Fruit fly (Drosophila melanogaster) whole organism, embryonic: ENCODE results near the gene CG15922.

Source experiments
- Adf1 ChIP-seq: fragments of 200-800 bp; sonication (Bioruptor generic); IDR thresholded peaks from 2 replicates; pipeline ENCODE4 v1.3.6; 2022; ENCODE audit warnings: missing biosample characterization, missing genetic modification characterization
- Atf-2 ChIP-seq: fragments of 200-800 bp; sonication (Bioruptor generic); optimal IDR thresholded peaks from 2 replicates; lab custom pipeline; 2016; ENCODE audit warnings: missing biosample characterization, missing genetic modification characterization
- B-H1 ChIP-seq: fragments of 200-800 bp; sonication (Bioruptor generic); IDR thresholded peaks from 3 replicates; pipeline ENCODE4 v1.3.6; 2022; ENCODE audit warnings: missing biosample characterization, missing genetic modification characterization
- CG10462 ChIP-seq: fragments of 200-800 bp; sonication (Bioruptor generic); optimal IDR thresholded peaks from 2 replicates; lab custom pipeline; 2016; ENCODE audit warnings: missing biosample characterization, missing genetic modification characterization
- CG12744 ChIP-seq: fragments of 200-800 bp; sonication (Bioruptor generic); optimal IDR thresholded peaks from 2 replicates; lab custom pipeline; 2016; ENCODE audit warnings: missing biosample characterization, missing genetic modification characterization
- CG13296 ChIP-seq: fragments of 200-800 bp; sonication (Bioruptor generic); optimal IDR thresholded peaks from 3 replicates; lab custom pipeline; 2018; ENCODE audit warnings: missing biosample characterization, mild to moderate bottlenecking, missing genetic modification characterization
- CG13894 ChIP-seq: fragments of 200-800 bp; sonication (Bioruptor generic); optimal IDR thresholded peaks from 3 replicates; lab custom pipeline; 2018; ENCODE audit warnings: missing biosample characterization, mild to moderate bottlenecking, missing genetic modification characterization, moderate library complexity
- CG14441 ChIP-seq: fragments of 200-800 bp; sonication (Bioruptor generic); IDR thresholded peaks from 2 replicates; pipeline ENCODE4 v1.3.6; 2022; ENCODE audit warnings: missing biosample characterization, missing genetic modification characterization
- CG16813 ChIP-seq: fragments of 200-800 bp; sonication (Bioruptor generic); IDR thresholded peaks from 3 replicates; pipeline ENCODE4 v1.3.6; 2022; ENCODE audit warnings: missing biosample characterization, missing genetic modification characterization; ENCODE audit not compliant: partially characterized antibody
- CG17912 ChIP-seq: fragments of 200-800 bp; sonication (Bioruptor generic); optimal IDR thresholded peaks from 2 replicates; lab custom pipeline; 2018; ENCODE audit warnings: missing biosample characterization, mild to moderate bottlenecking, missing genetic modification characterization
- CG31224 ChIP-seq: fragments of 200-800 bp; sonication (Bioruptor generic); IDR thresholded peaks from 2 replicates; pipeline ENCODE4 v1.3.6; 2022; ENCODE audit warnings: missing biosample characterization, missing genetic modification characterization
- CG31441 ChIP-seq: fragments of 200-800 bp; sonication (Bioruptor generic); IDR thresholded peaks from 2 replicates; pipeline ENCODE4 v1.3.6; 2022; ENCODE audit warnings: missing biosample characterization, missing genetic modification characterization
- CG4424 ChIP-seq: fragments of 200-800 bp; sonication (Bioruptor generic); optimal IDR thresholded peaks from 3 replicates; lab custom pipeline; 2016; ENCODE audit warnings: missing biosample characterization, missing genetic modification characterization
- CG4820 ChIP-seq: fragments of 200-800 bp; sonication (Bioruptor generic); optimal IDR thresholded peaks from 3 replicates; lab custom pipeline; 2016; ENCODE audit warnings: missing biosample characterization, missing genetic modification characterization
- CG7745 ChIP-seq: fragments of 200-800 bp; sonication (Bioruptor generic); optimal IDR thresholded peaks from 2 replicates; lab custom pipeline; 2018; ENCODE audit warnings: missing biosample characterization, mild to moderate bottlenecking, missing genetic modification characterization, moderate library complexity
- Dad ChIP-seq: fragments of 200-800 bp; sonication (Bioruptor generic); optimal IDR thresholded peaks from 3 replicates; lab custom pipeline; 2016; ENCODE audit warnings: missing biosample characterization, missing genetic modification characterization
- Dek ChIP-seq: fragments of 200-800 bp; sonication (Bioruptor generic); optimal IDR thresholded peaks from 3 replicates; lab custom pipeline; 2019; ENCODE audit warnings: missing biosample characterization, mild to moderate bottlenecking, missing genetic modification characterization, moderate library complexity
- Dp ChIP-seq: fragments of 200-800 bp; sonication (Bioruptor generic); optimal IDR thresholded peaks from 2 replicates; lab custom pipeline; 2018; ENCODE audit warnings: missing biosample characterization, mild to moderate bottlenecking, missing genetic modification characterization, moderate library complexity
- Ets97D ChIP-seq: fragments of 200-800 bp; sonication (Bioruptor generic); optimal IDR thresholded peaks from 3 replicates; lab custom pipeline; 2016; ENCODE audit warnings: missing biosample characterization, missing genetic modification characterization
- Gug ChIP-seq: fragments of 200-800 bp; sonication (Bioruptor generic); IDR thresholded peaks from 4 replicates; pipeline ENCODE4 v1.3.6; 2022; ENCODE audit warnings: missing biosample characterization, missing genetic modification characterization
- Hr3 ChIP-seq: fragments of 200-800 bp; sonication (Bioruptor generic); optimal IDR thresholded peaks from 3 replicates; lab custom pipeline; 2016; ENCODE audit warnings: missing biosample characterization, missing genetic modification characterization
- Lim3 ChIP-seq: fragments of 200-800 bp; sonication (Bioruptor generic); IDR thresholded peaks from 2 replicates; pipeline ENCODE4 v1.3.6; 2022; ENCODE audit warnings: missing biosample characterization, missing genetic modification characterization
- Mes4 ChIP-seq: fragments of 200-800 bp; sonication (Bioruptor generic); optimal IDR thresholded peaks from 2 replicates; lab custom pipeline; 2016; ENCODE audit warnings: missing biosample characterization, missing genetic modification characterization
- Nf-YB ChIP-seq: fragments of 200-800 bp; sonication (Bioruptor generic); optimal IDR thresholded peaks from 3 replicates; lab custom pipeline; 2019; ENCODE audit warnings: missing biosample characterization, mild to moderate bottlenecking, missing genetic modification characterization, moderate library complexity
- Poxn ChIP-seq: fragments of 200-800 bp; sonication (Bioruptor generic); IDR thresholded peaks from 2 replicates; pipeline ENCODE4 v1.3.6; 2022; ENCODE audit warnings: missing biosample characterization, missing genetic modification characterization
- Ptx1 ChIP-seq: fragments of 200-800 bp; sonication (Bioruptor generic); IDR thresholded peaks from 2 replicates; pipeline ENCODE4 v1.3.6; 2022; ENCODE audit warnings: missing biosample characterization, missing genetic modification characterization
- Scr ChIP-seq: fragments of 200-800 bp; sonication (Bioruptor generic); IDR thresholded peaks from 2 replicates; pipeline ENCODE4 v1.3.6; 2022; ENCODE audit warnings: missing biosample characterization, missing genetic modification characterization; ENCODE audit not compliant: partially characterized antibody
- Side ChIP-seq: fragments of 200-800 bp; sonication (Bioruptor generic); optimal IDR thresholded peaks from 2 replicates; lab custom pipeline; 2016; ENCODE audit warnings: missing biosample characterization, missing genetic modification characterization
- Six4 ChIP-seq: fragments of 200-800 bp; sonication (Bioruptor generic); optimal IDR thresholded peaks from 2 replicates; lab custom pipeline; 2016; ENCODE audit warnings: missing biosample characterization, missing genetic modification characterization
- Sry-β ChIP-seq: fragments of 200-800 bp; sonication (Bioruptor generic); optimal IDR thresholded peaks from 2 replicates; lab custom pipeline; 2018; ENCODE audit warnings: missing biosample characterization, mild to moderate bottlenecking, missing genetic modification characterization, moderate library complexity
- ash1 ChIP-seq: fragments of 200-800 bp; sonication (Bioruptor generic); optimal IDR thresholded peaks from 2 replicates; lab custom pipeline; 2018; ENCODE audit warnings: missing biosample characterization, mild to moderate bottlenecking, missing genetic modification characterization
- cg ChIP-seq: fragments of 200-800 bp; sonication (Bioruptor generic); optimal IDR thresholded peaks from 3 replicates; lab custom pipeline; 2019; ENCODE audit warnings: missing biosample characterization, mild to moderate bottlenecking, missing genetic modification characterization, moderate library complexity
- chn ChIP-seq: fragments of 200-800 bp; sonication (Bioruptor generic); optimal IDR thresholded peaks from 2 replicates; lab custom pipeline; 2016; ENCODE audit warnings: missing biosample characterization, missing genetic modification characterization
- crc ChIP-seq: fragments of 200-800 bp; sonication (Bioruptor generic); optimal IDR thresholded peaks from 2 replicates; lab custom pipeline; 2016; ENCODE audit warnings: missing biosample characterization, missing genetic modification characterization
- esg ChIP-seq: fragments of 200-800 bp; sonication (Bioruptor generic); conservative IDR thresholded peaks from 2 replicates; pipeline ENCODE4 v1.3.6; 2022; ENCODE audit warnings: missing biosample characterization, missing genetic modification characterization
- ewg ChIP-seq: fragments of 200-800 bp; sonication (Bioruptor generic); optimal IDR thresholded peaks from 3 replicates; lab custom pipeline; 2017; ENCODE audit warnings: mild to moderate bottlenecking, missing biosample characterization, missing genetic modification reagents, missing genetic modification characterization
- fu2 ChIP-seq: fragments of 200-800 bp; sonication (Bioruptor generic); optimal IDR thresholded peaks from 2 replicates; lab custom pipeline; 2016; ENCODE audit warnings: missing biosample characterization, missing genetic modification characterization
- her ChIP-seq: fragments of 200-800 bp; sonication (Bioruptor generic); optimal IDR thresholded peaks from 2 replicates; lab custom pipeline; 2016; ENCODE audit warnings: missing biosample characterization, missing genetic modification characterization
- hth ChIP-seq: fragments of >200 bp; optimal IDR thresholded peaks from 2 replicates; lab custom pipeline; 2017; ENCODE audit warnings: inconsistent platforms
- lbe ChIP-seq: fragments of 200-800 bp; sonication (Bioruptor generic); optimal IDR thresholded peaks from 2 replicates; lab custom pipeline; 2016; ENCODE audit warnings: missing biosample characterization, mild to moderate bottlenecking, missing genetic modification characterization
- mam ChIP-seq: fragments of 200-800 bp; sonication (Bioruptor generic); optimal IDR thresholded peaks from 3 replicates; lab custom pipeline; 2016; ENCODE audit warnings: missing biosample characterization, missing genetic modification characterization
- pb ChIP-seq: fragments of 200-800 bp; sonication (Bioruptor generic); optimal IDR thresholded peaks from 3 replicates; lab custom pipeline; 2016; ENCODE audit warnings: missing biosample characterization, missing genetic modification characterization
- phol ChIP-seq: fragments of 200-800 bp; sonication (Bioruptor generic); optimal IDR thresholded peaks from 3 replicates; lab custom pipeline; 2018; ENCODE audit warnings: missing biosample characterization, mild to moderate bottlenecking, missing genetic modification characterization, moderate library complexity
- psq ChIP-seq: fragments of 200-800 bp; sonication (Bioruptor generic); optimal IDR thresholded peaks from 2 replicates; lab custom pipeline; 2017; ENCODE audit warnings: missing biosample characterization, missing genetic modification characterization
- rib ChIP-seq: fragments of 200-800 bp; sonication (Bioruptor generic); IDR thresholded peaks from 2 replicates; pipeline ENCODE4 v1.3.6; 2022; ENCODE audit warnings: missing biosample characterization, missing genetic modification characterization
- run ChIP-seq: fragments of 200-800 bp; sonication (Bioruptor generic); optimal IDR thresholded peaks from 3 replicates; lab custom pipeline; 2018; ENCODE audit warnings: missing biosample characterization, mild to moderate bottlenecking, missing genetic modification characterization
- slbo ChIP-seq: fragments of 200-800 bp; sonication (Bioruptor generic); IDR thresholded peaks from 2 replicates; pipeline ENCODE4 v1.3.6; 2022; ENCODE audit warnings: missing biosample characterization, missing genetic modification characterization
- sr ChIP-seq: fragments of 200-800 bp; sonication (Bioruptor generic); IDR thresholded peaks from 3 replicates; pipeline ENCODE4 v1.3.6; 2022; ENCODE audit warnings: missing biosample characterization, missing genetic modification characterization
- tna ChIP-seq: fragments of 200-800 bp; sonication (Bioruptor generic); IDR thresholded peaks from 2 replicates; pipeline ENCODE4 v1.3.6; 2022; ENCODE audit warnings: missing biosample characterization, missing genetic modification characterization; ENCODE audit not compliant: partially characterized antibody
- ttk ChIP-seq: fragments of 200-800 bp; sonication (Bioruptor generic); IDR thresholded peaks from 2 replicates; pipeline ENCODE4 v2.1.2; 2022; ENCODE audit warnings: missing biosample characterization, missing genetic modification characterization

CG15922 gene

DNA sequence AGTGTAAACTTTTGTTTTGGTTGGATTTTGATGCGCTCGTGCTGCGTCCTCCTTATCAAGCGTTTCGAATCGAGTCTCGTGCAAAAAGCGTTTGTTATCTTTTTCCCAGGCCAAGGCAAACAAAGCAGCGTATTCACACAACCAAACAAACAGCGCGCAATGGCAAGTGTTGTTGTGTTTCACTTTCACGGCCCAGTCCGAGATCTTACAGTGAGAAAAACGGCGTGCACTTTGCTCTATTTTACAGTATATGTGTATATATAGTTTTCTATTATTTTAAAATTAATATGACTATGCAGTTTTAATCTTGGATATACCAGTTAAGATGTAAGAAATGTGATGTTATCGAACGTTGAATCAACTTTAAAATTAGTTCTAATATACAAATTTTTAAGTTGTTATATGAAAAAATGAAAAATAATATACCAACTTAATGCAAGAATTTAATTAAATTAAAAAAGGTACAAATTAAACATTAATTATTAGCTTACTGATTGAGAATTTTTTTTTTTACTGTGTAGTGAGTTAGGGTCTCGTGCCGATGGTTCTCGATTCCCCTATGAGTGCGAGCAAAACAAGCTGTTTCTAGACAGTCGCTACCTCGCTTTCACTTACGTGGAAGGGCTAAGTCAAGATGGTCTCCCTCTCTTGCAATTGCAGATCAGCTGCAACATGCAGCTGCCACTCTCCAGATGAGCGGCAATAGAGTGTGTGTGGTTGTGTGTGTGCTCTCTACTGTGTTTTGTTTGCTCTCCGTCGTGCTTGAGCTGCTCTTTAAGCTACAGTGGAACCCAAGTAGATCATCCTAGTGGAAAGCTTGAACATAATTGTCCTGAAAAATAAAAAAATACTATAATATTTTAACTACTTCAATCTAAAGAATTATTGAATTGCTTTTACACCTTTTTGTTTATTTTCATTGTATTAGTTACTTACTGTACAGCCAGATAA, 34.4 kb upstream of the CG15922 start (continued):
- TF ChIP-seq CG14441 (GFP tag; lab: Robert Waterston, UW) (peak; percentile 64), fu2 (GFP tag; lab: Kevin White, UChicago) (no peak), rib (GFP tag; lab: Robert Waterston, UW) (peak; percentile 38; the same call in 1 of the 2 replicates), CG12744 (GFP tag; lab: Kevin White, UChicago) (no peak), Atf-2 (GFP tag; lab: Kevin White, UChicago) (no peak), CG13894 (tag; lab: Kevin White, UChicago) (no peak), Mes4 (GFP tag; lab: Kevin White, UChicago) (no peak), Six4 (GFP tag; lab: Kevin White, UChicago) (peak; percentile 91), CG17912 (no peak), Ets97D (GFP tag; lab: Kevin White, UChicago) (peak; percentile 29), Ptx1 (peak; percentile 89), Dad (GFP tag; lab: Kevin White, UChicago) (no peak), CG10462 (GFP tag; lab: Kevin White, UChicago) (peak; percentile 76), Lim3 (no peak), psq (GFP tag; lab: Kevin White, UChicago) (peak; percentile 62), Dp (GFP tag; lab: Kevin White, UChicago) (no peak), Poxn (GFP tag; lab: Robert Waterston, UW) (no peak), esg (GFP tag; lab: Robert Waterston, UW) (peak; percentile 66), Hr3 (GFP tag; lab: Kevin White, UChicago) (peak; percentile 85), CG7745 (tag; lab: Kevin White, UChicago) (no peak), ewg (GFP tag; lab: Kevin White, UChicago) (peak; percentile 72), Nf-YB (GFP tag; lab: Kevin White, UChicago) (peak; percentile 84), CG13296 (GFP tag; lab: Kevin White, UChicago) (peak; percentile 83), B-H1 (peak; percentile 10; the same call in 2 of the 3 replicates), run (tag; lab: Kevin White, UChicago) (peak; percentile 87), Sry-β (GFP tag; lab: Kevin White, UChicago) (peak; percentile 29), slbo (GFP tag; lab: Robert Waterston, UW) (peak; percentile 76), phol (peak; percentile 97), mam (GFP tag; lab: Kevin White, UChicago) (no peak), pb (GFP tag; lab: Kevin White, UChicago) (no peak), CG16813 (no peak), hth (lab: Kevin White, UChicago) (no peak), ash1 (GFP tag; lab: Kevin White, UChicago) (no peak), Adf1 (no peak; the same call in 1 of the 2 replicates), tna (GFP tag; lab: Robert Waterston, UW) (no peak), her (no peak), Side (GFP tag; lab: Kevin White, UChicago) (peak; percentile 27), chn (GFP tag; lab: Kevin White, UChicago) (no peak), CG31224 (GFP tag; lab: Robert Waterston, UW) (peak; percentile 38; the same call in 1 of the 2 replicates), Gug (GFP tag; lab: Robert Waterston, UW) (peak; percentile 58; the same call in 2 of the 4 replicates), cg (GFP tag; lab: Kevin White, UChicago) (peak; percentile 63), Scr (GFP tag; lab: Robert Waterston, UW) (no peak), CG31441 (peak; percentile 95), CG4820 (GFP tag; lab: Kevin White, UChicago) (peak; percentile 86), CG4424 (peak; percentile 87), lbe (GFP tag; lab: Kevin White, UChicago) (peak; percentile 59), crc (GFP tag; lab: Kevin White, UChicago) (no peak), ttk (GFP tag; lab: Robert Waterston, UW) (peak; percentile 81), Dek (tag; lab: Kevin White, UChicago) (peak; percentile 83), sr (GFP tag; lab: Robert Waterston, UW) (no peak)
